Fruit fly (Drosophila melanogaster): ENCODE results near the gene CG8927.

The CG8927 gene

dm6 chr3R:16154263-16154662 is 26.6 kb upstream of the CG8927 start:
- TF ChIP-seq OdsH (GFP tag; optimal IDR thresholded peaks at IDR 0.05): peak; percentile 49
- peak; percentile 39 for TF ChIP-seq psq (GFP tag; optimal IDR thresholded peaks at IDR 0.05)
- no peak for TF ChIP-seq N (GFP tag; optimal IDR thresholded peaks at IDR 0.05)
- peak; percentile 14 for TF ChIP-seq fru (GFP tag; optimal IDR thresholded peaks at IDR 0.05)
- peak; percentile 14 for TF ChIP-seq CrebA (GFP tag; optimal IDR thresholded peaks at IDR 0.05; ENCODE audit: borderline replicate concordance)
- peak; percentile 7 for TF ChIP-seq CG32264 (GFP tag; optimal IDR thresholded peaks at IDR 0.05)
- no peak for TF ChIP-seq pan (optimal IDR thresholded peaks at IDR 0.05)
- peak; percentile 78 for TF ChIP-seq Sp1 (GFP tag; optimal IDR thresholded peaks at IDR 0.05)
- peak; percentile 13 for TF ChIP-seq Rel (GFP tag; optimal IDR thresholded peaks at IDR 0.05)
- peak; percentile 40 for TF ChIP-seq Rel (tag; optimal IDR thresholded peaks at IDR 0.05)
- peak; percentile 48 for TF ChIP-seq jim (GFP tag; optimal IDR thresholded peaks at IDR 0.05)
- TF ChIP-seq woc (GFP tag; optimal IDR thresholded peaks at IDR 0.05): no peak
- TF ChIP-seq br (GFP tag; optimal IDR thresholded peaks at IDR 0.05): peak; percentile 51
- TF ChIP-seq Hr83 (GFP tag; optimal IDR thresholded peaks at IDR 0.05; ENCODE audit: poor library complexity, severe bottlenecking): peak; percentile 50
- TF ChIP-seq rgr (GFP tag; optimal IDR thresholded peaks at IDR 0.05): peak; percentile 77
- TF ChIP-seq Dfd (GFP tag; optimal IDR thresholded peaks at IDR 0.05): no peak
- TF ChIP-seq Hnf4 (GFP tag; optimal IDR thresholded peaks at IDR 0.05): peak; percentile 46
- TF ChIP-seq HLH106 (tag; optimal IDR thresholded peaks at IDR 0.05): peak; percentile 31
- peak; percentile 12 for TF ChIP-seq h (GFP tag; optimal IDR thresholded peaks at IDR 0.05)

dm6 chr3R:16154682-16155081 is 26.1 kb upstream of the CG8927 start, which contains the start of gene CG6006:
TSS of gene CG6006 (plus strand) at chr3R:16154982.
- TF ChIP-seq Sp1 (GFP tag; optimal IDR thresholded peaks at IDR 0.05) (no peak), sage (GFP tag; optimal IDR thresholded peaks at IDR 0.05) (no peak), foxo (GFP tag; optimal IDR thresholded peaks at IDR 0.05) (no peak), GATAd (GFP tag; optimal IDR thresholded peaks at IDR 0.05) (no peak), ey (GFP tag; optimal IDR thresholded peaks at IDR 0.05) (no peak), brk (GFP tag; optimal IDR thresholded peaks at IDR 0.05) (no peak), Myc (optimal IDR thresholded peaks at IDR 0.05) (no peak), Hnf4 (GFP tag; optimal IDR thresholded peaks at IDR 0.05) (no peak), Vsx2 (GFP tag; optimal IDR thresholded peaks at IDR 0.05; ENCODE audit: partially characterized antibody) (no peak), fru (GFP tag; optimal IDR thresholded peaks at IDR 0.05) (no peak), Dif (GFP tag; optimal IDR thresholded peaks at IDR 0.05; ENCODE audit: partially characterized antibody) (no peak), N (GFP tag; optimal IDR thresholded peaks at IDR 0.05) (no peak), sv (GFP tag; optimal IDR thresholded peaks at IDR 0.05) (no peak), psq (GFP tag; optimal IDR thresholded peaks at IDR 0.05) (no peak)

dm6 chr3R:16156032-16156431 is 24.8 kb upstream of the CG8927 start:
- TF ChIP-seq Dfd (GFP tag; optimal IDR thresholded peaks at IDR 0.05) (no peak), Vsx2 (GFP tag; optimal IDR thresholded peaks at IDR 0.05; ENCODE audit: partially characterized antibody) (peak; percentile 4)

DNA sequence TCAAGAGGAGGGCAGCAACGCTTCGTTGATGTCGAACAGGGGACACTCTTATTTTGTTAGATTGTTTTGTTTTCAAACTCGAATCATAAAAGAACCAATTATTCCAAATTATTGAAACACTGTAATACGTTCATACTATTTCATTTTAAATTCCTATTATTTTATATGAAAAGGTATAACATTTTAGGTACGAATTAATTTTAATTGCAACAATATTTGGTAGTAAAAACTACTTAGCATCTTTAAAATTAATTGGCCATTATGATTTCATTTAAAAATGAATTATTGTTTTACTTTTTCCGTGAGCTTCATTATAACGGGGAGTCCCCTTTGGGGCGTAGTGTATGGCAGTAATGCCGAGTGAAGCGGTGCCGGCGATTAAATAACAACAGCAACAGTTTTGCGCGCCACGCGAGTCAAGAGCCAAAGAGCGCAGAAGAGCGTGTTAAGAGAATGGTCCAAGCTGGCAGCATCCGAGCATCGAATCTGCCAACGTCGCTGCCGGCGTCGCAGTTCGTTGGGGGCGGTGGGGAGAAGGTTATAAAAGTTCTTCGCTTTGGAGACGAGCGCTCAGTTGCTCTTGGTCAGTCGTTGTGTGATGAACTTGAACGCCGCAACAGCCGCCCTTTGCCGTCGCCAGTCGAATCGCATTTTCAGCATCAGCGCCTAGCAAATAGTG is 23.1 kb upstream of the CG8927 start:
- TF ChIP-seq sage (GFP tag; optimal IDR thresholded peaks at IDR 0.05): no peak
- peak; percentile 97 for TF ChIP-seq fru (GFP tag; optimal IDR thresholded peaks at IDR 0.05)
- TF ChIP-seq dl (GFP tag; optimal IDR thresholded peaks at IDR 0.05; ENCODE audit: insufficient read depth in 1 of 2, partially characterized antibody in 2 of 2): peak; percentile 15 to 68
- TF ChIP-seq Vsx2 (GFP tag; optimal IDR thresholded peaks at IDR 0.05; ENCODE audit: partially characterized antibody): peak; percentile 1
- TF ChIP-seq CG32264 (GFP tag; optimal IDR thresholded peaks at IDR 0.05): no peak
- TF ChIP-seq OdsH (GFP tag; optimal IDR thresholded peaks at IDR 0.05): peak; percentile 79
- TF ChIP-seq Rel (GFP tag; optimal IDR thresholded peaks at IDR 0.05): no peak
- TF ChIP-seq Rel (tag; optimal IDR thresholded peaks at IDR 0.05): peak; percentile 89
- peak; percentile 51 for TF ChIP-seq rgr (GFP tag; optimal IDR thresholded peaks at IDR 0.05)
- no peak for TF ChIP-seq brk (GFP tag; optimal IDR thresholded peaks at IDR 0.05)
- no peak for TF ChIP-seq Mio (GFP tag; optimal IDR thresholded peaks at IDR 0.05)
- no peak for TF ChIP-seq Hnf4 (GFP tag; optimal IDR thresholded peaks at IDR 0.05)
- TF ChIP-seq HLH106 (tag; optimal IDR thresholded peaks at IDR 0.05): peak; percentile 61
- no peak for TF ChIP-seq N (GFP tag; optimal IDR thresholded peaks at IDR 0.05)
- TF ChIP-seq ey (GFP tag; optimal IDR thresholded peaks at IDR 0.05): peak; percentile 65
- TF ChIP-seq br (GFP tag; optimal IDR thresholded peaks at IDR 0.05): peak; percentile 42
- no peak for TF ChIP-seq Hr83 (GFP tag; optimal IDR thresholded peaks at IDR 0.05; ENCODE audit: poor library complexity, severe bottlenecking)
- TF ChIP-seq jim (GFP tag; optimal IDR thresholded peaks at IDR 0.05): no peak
- no peak for TF ChIP-seq CG9705 (GFP tag; optimal IDR thresholded peaks at IDR 0.05)
- TF ChIP-seq sv (GFP tag; optimal IDR thresholded peaks at IDR 0.05): peak; percentile 33
- no peak for TF ChIP-seq Dfd (GFP tag; optimal IDR thresholded peaks at IDR 0.05)
- peak; percentile 73 for TF ChIP-seq h (GFP tag; optimal IDR thresholded peaks at IDR 0.05)
- TF ChIP-seq Dif (GFP tag; optimal IDR thresholded peaks at IDR 0.05; ENCODE audit: partially characterized antibody): peak; percentile 35
- no peak for TF ChIP-seq Abd-B (GFP tag; optimal IDR thresholded peaks at IDR 0.05)
- peak; percentile 58 for TF ChIP-seq psq (GFP tag; optimal IDR thresholded peaks at IDR 0.05)
- no peak for TF ChIP-seq tai (GFP tag; optimal IDR thresholded peaks at IDR 0.05)
- TF ChIP-seq lola (GFP tag; optimal IDR thresholded peaks at IDR 0.05): no peak
- no peak for TF ChIP-seq usp (GFP tag; optimal IDR thresholded peaks at IDR 0.05)
- TF ChIP-seq woc (GFP tag; optimal IDR thresholded peaks at IDR 0.05): peak; percentile 62
- no peak for TF ChIP-seq pan (optimal IDR thresholded peaks at IDR 0.05)
- peak; percentile 65 for TF ChIP-seq Sp1 (GFP tag; optimal IDR thresholded peaks at IDR 0.05)
- TF ChIP-seq dmrt93B (GFP tag; optimal IDR thresholded peaks at IDR 0.05): peak; percentile 33
- peak in 1 of 2 experiments; percentile 67 for TF ChIP-seq foxo (GFP tag; optimal IDR thresholded peaks at IDR 0.05)
- no peak for TF ChIP-seq dsf (GFP tag; optimal IDR thresholded peaks at IDR 0.05; ENCODE audit: borderline replicate concordance)
- TF ChIP-seq Myc (optimal IDR thresholded peaks at IDR 0.05): no peak
- TF ChIP-seq CrebA (GFP tag; optimal IDR thresholded peaks at IDR 0.05; ENCODE audit: borderline replicate concordance): no peak
- TF ChIP-seq Hr78 (GFP tag; optimal IDR thresholded peaks at IDR 0.05): no peak

Data from whole organism, wandering third instar larva.